Worm (Caenorhabditis elegans) whole organism, midembryonic: ENCODE results near the gene metl-6.

Source experiments
- T22C8.4 ChIP-seq: fragments of 200-800 bp; sonication (Bioruptor generic); IDR thresholded peaks from 2 replicates; pipeline ENCODE4 v1.3.6; 2022; ENCODE audit warnings: missing genetic modification characterization, missing compliant biosample characterization
- cog-1 ChIP-seq: sonication (generic microtip); optimal IDR thresholded peaks from 2 replicates; lab custom pipeline; 2016; ENCODE audit warnings: missing genetic modification characterization, missing compliant biosample characterization
- flt-1 ChIP-seq: fragments of 200-800 bp; sonication (Bioruptor generic); IDR thresholded peaks from 2 replicates; pipeline ENCODE4 v1.3.6; 2022; ENCODE audit warnings: missing genetic modification characterization, missing compliant biosample characterization
- klf-2 ChIP-seq: fragments of 200-800 bp; sonication (Bioruptor generic); conservative IDR thresholded peaks from 2 replicates; pipeline ENCODE4 v1.3.6; 2022; ENCODE audit warnings: missing genetic modification reagents, missing genetic modification characterization, missing compliant biosample characterization
- med-1 ChIP-seq: sonication (generic microtip); optimal IDR thresholded peaks from 2 replicates; lab custom pipeline; 2017; ENCODE audit warnings: missing genetic modification characterization, mild to moderate bottlenecking, missing compliant biosample characterization, antibody characterized with exemption, missing genetic modification reagents; ENCODE audit not compliant: insufficient read depth
- tab-1 ChIP-seq: fragments of 200-800 bp; sonication (Bioruptor generic); IDR thresholded peaks from 2 replicates; pipeline ENCODE4 v1.3.6; 2022; ENCODE audit warnings: missing genetic modification characterization, missing compliant biosample characterization

DNA sequence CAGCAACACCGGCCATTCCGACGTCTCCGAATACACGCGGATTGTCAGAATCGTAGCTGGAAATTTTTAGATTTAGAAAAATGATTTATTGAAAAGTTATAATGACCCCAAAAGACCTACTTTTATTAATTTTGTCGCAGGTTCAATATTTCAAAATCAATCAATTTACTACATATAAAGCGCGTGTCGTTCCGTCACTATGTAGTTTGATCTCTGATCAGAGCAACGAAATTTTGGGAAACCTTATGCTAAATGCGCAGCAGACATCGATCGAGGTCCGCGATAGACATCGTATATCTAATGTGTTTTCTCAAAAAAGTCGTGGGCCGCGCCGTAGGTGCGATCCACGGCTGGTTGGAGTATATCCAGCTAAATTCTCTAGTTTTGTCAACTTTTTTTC lies 15.0 kb downstream of the metl-6 start:
- no peak for TF ChIP-seq T22C8.4 (GFP tag; lab: Robert Waterston, UW)
- no peak for TF ChIP-seq klf-2 (GFP tag; lab: Robert Waterston, UW)
- no peak for TF ChIP-seq cog-1
- TF ChIP-seq tab-1 (GFP tag; lab: Robert Waterston, UW): no peak
- TF ChIP-seq flt-1 (GFP tag; lab: Robert Waterston, UW): no peak
- no peak for TF ChIP-seq med-1 (GFP tag; lab: Kevin White, UChicago)
